Fruit fly (Drosophila melanogaster) whole organism, embryonic: Measurements from ENCODE around the gene hiro.
A peak's percentile ranks its signal among the peaks of the same experiment; 100 is the strongest.

Source experiments
- CG11560 ChIP-seq: fragments of 200-800 bp; sonication (Bioruptor generic); IDR thresholded peaks from 3 replicates; pipeline ENCODE4 v1.3.6; 2022; ENCODE audit warnings: missing biosample characterization, missing genetic modification characterization
- CG11695 ChIP-seq: fragments of 200-800 bp; sonication (Bioruptor generic); IDR thresholded peaks from 3 replicates; pipeline ENCODE4 v1.3.6; 2022; ENCODE audit warnings: missing biosample characterization, missing genetic modification characterization
- CG12236 ChIP-seq: fragments of 200-800 bp; sonication (Bioruptor generic); optimal IDR thresholded peaks from 2 replicates; lab custom pipeline; 2016; ENCODE audit warnings: missing biosample characterization, missing genetic modification characterization
- CG12659 ChIP-seq: fragments of 200-800 bp; sonication (Bioruptor generic); optimal IDR thresholded peaks from 3 replicates; lab custom pipeline; 2017; ENCODE audit warnings: mild to moderate bottlenecking, missing biosample characterization, missing genetic modification reagents, missing genetic modification characterization
- CG13775 ChIP-seq: fragments of 200-800 bp; sonication (Bioruptor generic); optimal IDR thresholded peaks from 3 replicates; lab custom pipeline; 2017; ENCODE audit warnings: missing biosample characterization, mild to moderate bottlenecking, missing genetic modification characterization
- CG14860 ChIP-seq: fragments of 200-800 bp; sonication (Bioruptor generic); IDR thresholded peaks from 3 replicates; pipeline ENCODE4 v1.3.6; 2022; ENCODE audit warnings: missing biosample characterization, missing genetic modification characterization; ENCODE audit not compliant: partially characterized antibody
- CG15696 ChIP-seq: fragments of 200-800 bp; sonication (Bioruptor generic); optimal IDR thresholded peaks from 2 replicates; lab custom pipeline; 2019; ENCODE audit warnings: missing biosample characterization, mild to moderate bottlenecking, missing genetic modification characterization, moderate library complexity
- CG17361 ChIP-seq: fragments of 200-800 bp; sonication (Bioruptor generic); IDR thresholded peaks from 3 replicates; pipeline ENCODE4 v1.3.6; 2022; ENCODE audit warnings: missing biosample characterization, missing genetic modification characterization
- CG18011 ChIP-seq: fragments of 200-800 bp; sonication (Bioruptor generic); optimal IDR thresholded peaks from 2 replicates; lab custom pipeline; 2017; ENCODE audit warnings: missing biosample characterization, missing genetic modification characterization, mild to moderate bottlenecking, moderate library complexity, missing genotype
- CG2120 ChIP-seq: fragments of 200-800 bp; sonication (Bioruptor generic); optimal IDR thresholded peaks from 3 replicates; lab custom pipeline; 2016; ENCODE audit warnings: missing biosample characterization, missing genetic modification characterization
- CG2129 ChIP-seq: fragments of 200-800 bp; sonication (Bioruptor generic); IDR thresholded peaks from 2 replicates; pipeline ENCODE4 v1.3.6; 2022; ENCODE audit warnings: missing biosample characterization, missing genetic modification characterization; ENCODE audit not compliant: partially characterized antibody
- CG2199 ChIP-seq: fragments of 200-800 bp; sonication (Bioruptor generic); IDR thresholded peaks from 3 replicates; pipeline ENCODE4 v1.3.6; 2022; ENCODE audit warnings: missing biosample characterization, missing genetic modification characterization
- CG32532 ChIP-seq: fragments of 200-800 bp; sonication (Bioruptor generic); IDR thresholded peaks from 2 replicates; pipeline ENCODE4 v1.3.6; 2022; ENCODE audit warnings: missing biosample characterization, missing genetic modification characterization
- CG33213 ChIP-seq: fragments of 200-800 bp; sonication (Bioruptor generic); optimal IDR thresholded peaks from 3 replicates; lab custom pipeline; 2016; ENCODE audit warnings: missing biosample characterization, missing genetic modification characterization
- CG3847 ChIP-seq: fragments of 200-800 bp; sonication (Bioruptor generic); IDR thresholded peaks from 2 replicates; pipeline ENCODE4 v1.3.6; 2022; ENCODE audit warnings: missing biosample characterization, missing genetic modification characterization
- CG4617 ChIP-seq: fragments of 200-800 bp; sonication (Bioruptor generic); optimal IDR thresholded peaks from 3 replicates; lab custom pipeline; 2016; ENCODE audit warnings: missing biosample characterization, missing genetic modification characterization, borderline replicate concordance
- CG6254 ChIP-seq: fragments of 200-800 bp; sonication (Bioruptor generic); optimal IDR thresholded peaks from 3 replicates; lab custom pipeline; 2017; ENCODE audit warnings: mild to moderate bottlenecking, missing biosample characterization, missing genetic modification reagents, missing genetic modification characterization
- CG9609 ChIP-seq: fragments of 200-800 bp; sonication (Bioruptor generic); optimal IDR thresholded peaks from 3 replicates; lab custom pipeline; 2016; ENCODE audit warnings: missing biosample characterization, missing genetic modification characterization
- CTCF ChIP-seq: fragments of 200-800 bp; sonication (Bioruptor generic); optimal IDR thresholded peaks from 2 replicates; lab custom pipeline; 2017; ENCODE audit warnings: missing biosample characterization, mild to moderate bottlenecking, missing genetic modification characterization, moderate library complexity
- CkIIα-i1 ChIP-seq: fragments of 200-800 bp; sonication (Bioruptor generic); IDR thresholded peaks from 2 replicates; pipeline ENCODE4 v1.3.6; 2022; ENCODE audit warnings: missing biosample characterization, missing genetic modification characterization
- D19B ChIP-seq: fragments of 200-800 bp; sonication (Bioruptor generic); optimal IDR thresholded peaks from 2 replicates; lab custom pipeline; 2017; ENCODE audit warnings: missing biosample characterization, mild to moderate bottlenecking, missing genetic modification characterization
- Dad ChIP-seq: fragments of 200-800 bp; sonication (Bioruptor generic); optimal IDR thresholded peaks from 3 replicates; lab custom pipeline; 2016; ENCODE audit warnings: missing biosample characterization, missing genetic modification characterization
- Deaf1 ChIP-seq: fragments of 200-800 bp; optimal IDR thresholded peaks from 3 replicates; lab custom pipeline; 2019; ENCODE audit warnings: missing biosample characterization, mild to moderate bottlenecking, missing genetic modification characterization, moderate library complexity
- Dref ChIP-seq: fragments of 200-800 bp; sonication (Bioruptor generic); IDR thresholded peaks from 2 replicates; pipeline ENCODE4 v1.3.6; 2022; ENCODE audit warnings: missing biosample characterization, missing genetic modification characterization
- E2f2 ChIP-seq: fragments of 200-800 bp; sonication (Bioruptor generic); IDR thresholded peaks from 2 replicates; pipeline ENCODE4 v1.3.6; 2022; ENCODE audit warnings: missing biosample characterization, missing genetic modification characterization
- Elba2 ChIP-seq: fragments of 200-800 bp; sonication (Bioruptor generic); optimal IDR thresholded peaks from 3 replicates; lab custom pipeline; 2016; ENCODE audit warnings: missing biosample characterization, missing genetic modification characterization
- Ets97D ChIP-seq: fragments of 200-800 bp; sonication (Bioruptor generic); optimal IDR thresholded peaks from 3 replicates; lab custom pipeline; 2016; ENCODE audit warnings: missing biosample characterization, missing genetic modification characterization
- Fer2 ChIP-seq: fragments of 200-800 bp; sonication (Bioruptor generic); optimal IDR thresholded peaks from 2 replicates; lab custom pipeline; 2018; ENCODE audit warnings: missing biosample characterization, mild to moderate bottlenecking, missing genetic modification characterization, moderate library complexity
- HLH4C ChIP-seq: fragments of 200-800 bp; sonication (Bioruptor generic); IDR thresholded peaks from 3 replicates; pipeline ENCODE4 v1.3.6; 2022; ENCODE audit warnings: missing biosample characterization, missing genetic modification characterization; ENCODE audit not compliant: partially characterized antibody
- Hsf ChIP-seq: fragments of 200-800 bp; sonication (Bioruptor generic); optimal IDR thresholded peaks from 3 replicates; lab custom pipeline; 2016; ENCODE audit warnings: missing biosample characterization, missing genetic modification characterization
- Kr ChIP-seq: fragments of 200-800 bp; sonication (Bioruptor generic); optimal IDR thresholded peaks from 2 replicates; lab custom pipeline; 2017; ENCODE audit warnings: missing biosample characterization, mild to moderate bottlenecking, missing genetic modification characterization
- MTF-1 ChIP-seq: fragments of 200-800 bp; sonication (Bioruptor generic); optimal IDR thresholded peaks from 2 replicates; lab custom pipeline; 2018; ENCODE audit warnings: missing biosample characterization, mild to moderate bottlenecking, missing genetic modification characterization, borderline replicate concordance
- Med ChIP-seq: fragments of 200-800 bp; sonication (Bioruptor generic); peaks from one replicate; lab custom pipeline; 2016; ENCODE audit warnings: missing biosample characterization, missing genetic modification characterization, mild to moderate bottlenecking, inconsistent platforms, moderate library complexity
- NFAT ChIP-seq: fragments of 200-800 bp; sonication (Bioruptor generic); IDR thresholded peaks from 2 replicates; pipeline ENCODE4 v1.3.6; 2022; ENCODE audit warnings: missing biosample characterization, missing genetic modification characterization
- Neu2 ChIP-seq: fragments of 200-800 bp; sonication (Bioruptor generic); optimal IDR thresholded peaks from 3 replicates; lab custom pipeline; 2016; ENCODE audit warnings: missing biosample characterization, missing genetic modification characterization, borderline replicate concordance
- Optix ChIP-seq: fragments of 200-800 bp; sonication (Bioruptor generic); IDR thresholded peaks from 3 replicates; pipeline ENCODE4 v1.3.6; 2022; ENCODE audit warnings: missing biosample characterization, missing genetic modification characterization
- Tbp ChIP-seq: fragments of >200 bp; optimal IDR thresholded peaks from 2 replicates; lab custom pipeline; 2018; ENCODE audit warnings: missing biosample characterization, missing genetic modification characterization
- ara ChIP-seq: fragments of 200-800 bp; sonication (Bioruptor generic); IDR thresholded peaks from 2 replicates; pipeline ENCODE4 v1.3.6; 2022; ENCODE audit warnings: missing biosample characterization, missing genetic modification characterization
- ash1 ChIP-seq: fragments of 200-800 bp; sonication (Bioruptor generic); optimal IDR thresholded peaks from 2 replicates; lab custom pipeline; 2018; ENCODE audit warnings: missing biosample characterization, mild to moderate bottlenecking, missing genetic modification characterization
- bbx ChIP-seq: fragments of 200-800 bp; sonication (Bioruptor generic); IDR thresholded peaks from 2 replicates; pipeline ENCODE4 v1.3.6; 2022; ENCODE audit warnings: missing biosample characterization, missing genetic modification characterization; ENCODE audit not compliant: partially characterized antibody
- chinmo ChIP-seq: fragments of 200-800 bp; sonication (Bioruptor generic); IDR thresholded peaks from 4 replicates; pipeline ENCODE4 v1.3.6; 2022; ENCODE audit warnings: missing biosample characterization, missing genetic modification characterization; ENCODE audit not compliant: partially characterized antibody
- ci ChIP-seq: fragments of 200-800 bp; sonication (Bioruptor generic); IDR thresholded peaks from 3 replicates; pipeline ENCODE4 v1.3.6; 2022; ENCODE audit warnings: missing biosample characterization, missing genetic modification characterization
- disco-r ChIP-seq: fragments of 200-800 bp; sonication (Bioruptor generic); optimal IDR thresholded peaks from 2 replicates; lab custom pipeline; 2016; ENCODE audit warnings: missing biosample characterization, missing genetic modification characterization
- dysf ChIP-seq: fragments of 200-800 bp; sonication (Bioruptor generic); IDR thresholded peaks from 3 replicates; pipeline ENCODE4 v1.3.6; 2022; ENCODE audit warnings: missing biosample characterization, missing genetic modification characterization
- fd3F ChIP-seq: fragments of 200-800 bp; sonication (Bioruptor generic); optimal IDR thresholded peaks from 2 replicates; lab custom pipeline; 2018; ENCODE audit warnings: missing biosample characterization, mild to moderate bottlenecking, missing genetic modification characterization, moderate library complexity
- gfzf ChIP-seq: fragments of 200-800 bp; sonication (Bioruptor generic); optimal IDR thresholded peaks from 2 replicates; lab custom pipeline; 2016; ENCODE audit warnings: missing biosample characterization, mild to moderate bottlenecking, missing genetic modification characterization, moderate library complexity
- h ChIP-seq: fragments of >200 bp; optimal IDR thresholded peaks from 2 replicates; lab custom pipeline; 2017
- kah ChIP-seq: fragments of 200-800 bp; sonication (Bioruptor generic); optimal IDR thresholded peaks from 2 replicates; lab custom pipeline; 2018; ENCODE audit warnings: missing biosample characterization, mild to moderate bottlenecking, missing genetic modification characterization
- peb ChIP-seq: fragments of 200-800 bp; sonication (Bioruptor generic); IDR thresholded peaks from 2 replicates; pipeline ENCODE4 v1.3.6; 2022; ENCODE audit warnings: missing biosample characterization, missing genetic modification characterization
- pnt ChIP-seq: fragments of 200-800 bp; sonication (Bioruptor generic); optimal IDR thresholded peaks from 3 replicates; lab custom pipeline; 2016; ENCODE audit warnings: missing biosample characterization, missing genetic modification characterization
- stwl ChIP-seq: fragments of 200-800 bp; sonication (Bioruptor generic); optimal IDR thresholded peaks from 3 replicates; lab custom pipeline; 2018; ENCODE audit warnings: missing biosample characterization, mild to moderate bottlenecking, missing genetic modification characterization, moderate library complexity
- trem ChIP-seq: fragments of 200-800 bp; optimal IDR thresholded peaks from 3 replicates; lab custom pipeline; 2019; ENCODE audit warnings: missing biosample characterization, mild to moderate bottlenecking, missing genetic modification characterization, moderate library complexity
- trh ChIP-seq: fragments of 200-800 bp; sonication (Bioruptor generic); optimal IDR thresholded peaks from 2 replicates; lab custom pipeline; 2016; ENCODE audit warnings: missing biosample characterization, missing genetic modification characterization
- zen ChIP-seq: fragments of 200-800 bp; sonication (Bioruptor generic); optimal IDR thresholded peaks from 3 replicates; lab custom pipeline; 2018; ENCODE audit warnings: missing biosample characterization, mild to moderate bottlenecking, missing genetic modification characterization, moderate library complexity

The hiro gene

dm6 chr3L:710345-710822 lies 22.6 kb upstream of the hiro start, which contains the start of gene CkIIalpha-i3 (continued):
- TF ChIP-seq Tbp (GFP tag; lab: Kevin White, UChicago) (no peak), fd3F (no peak), Deaf1 (tag; lab: Kevin White, UChicago) (no peak), Ets97D (peak; percentile 18), Fer2 (no peak), CG17361 (GFP tag; lab: Robert Waterston, UW) (0 out of 3 replicates have a peak, but pooled peaks have one; percentile 33), CG12236 (GFP tag; lab: Kevin White, UChicago) (no peak), CG33213 (GFP tag; lab: Kevin White, UChicago) (peak; percentile 22), Dad (no peak), trem (peak; percentile 56), CG3847 (no peak), CG11560 (no peak), CG2199 (GFP tag; lab: Robert Waterston, UW) (no peak), Kr (GFP tag; lab: Kevin White, UChicago) (no peak), CG12659 (GFP tag; lab: Kevin White, UChicago) (no peak), ara (no peak), HLH4C (GFP tag; lab: Robert Waterston, UW) (no peak), bbx (GFP tag; lab: Robert Waterston, UW) (no peak), CG2129 (GFP tag; lab: Robert Waterston, UW) (no peak), CTCF (GFP tag; lab: Kevin White, UChicago) (peak; percentile 76), CG13775 (GFP tag; lab: Kevin White, UChicago) (no peak), stwl (tag; lab: Kevin White, UChicago) (peak; percentile 85), D19B (GFP tag; lab: Kevin White, UChicago) (no peak), CG18011 (GFP tag; lab: Kevin White, UChicago) (no peak), Dref (GFP tag; lab: Robert Waterston, UW) (peak; percentile 47), CG14860 (GFP tag; lab: Robert Waterston, UW) (no peak), pnt (peak; percentile 4), CG9609 (GFP tag; lab: Kevin White, UChicago) (no peak), zen (no peak), disco-r (no peak), CG4617 (peak; percentile 11), Neu2 (GFP tag; lab: Kevin White, UChicago) (no peak), h (lab: Kevin White, UChicago) (no peak), E2f2 (0 out of 2 replicates have a peak, but pooled peaks have one; percentile 5), CG11695 (GFP tag; lab: Robert Waterston, UW) (no peak), CG2120 (peak; percentile 1), Hsf (GFP tag; lab: Kevin White, UChicago) (no peak), gfzf (GFP tag; lab: Kevin White, UChicago) (peak; percentile 34)

- TF ChIP-seq ci (0 out of 3 replicates have a peak, but pooled peaks have one; percentile 6), kah (no peak), ash1 (GFP tag; lab: Kevin White, UChicago) (no peak), HLH4C (GFP tag; lab: Robert Waterston, UW) (0 out of 3 replicates have a peak, but pooled peaks have one; percentile 10), CG32532 (no peak), CkIIα-i1 (no peak), Optix (no peak), MTF-1 (GFP tag; lab: Kevin White, UChicago) (no peak), CG15696 (tag; lab: Kevin White, UChicago) (no peak), Elba2 (GFP tag; lab: Kevin White, UChicago) (peak; percentile 71), chinmo (GFP tag; lab: Robert Waterston, UW) (no peak), peb (GFP tag; lab: Robert Waterston, UW) (no peak), trh (GFP tag; lab: Kevin White, UChicago) (no peak), dysf (GFP tag; lab: Robert Waterston, UW) (0 out of 3 replicates have a peak, but pooled peaks have one; percentile 9), Med (GFP tag; lab: Kevin White, UChicago) (peak; percentile 57), NFAT (GFP tag; lab: Robert Waterston, UW) (no peak), CG12236 (GFP tag; lab: Kevin White, UChicago) (no peak), CG6254 (GFP tag; lab: Kevin White, UChicago) (no peak)
These were observed 22.1 kb upstream of the hiro start for dm6 chr3L:709882-710281.
